Worm (Caenorhabditis elegans): ENCODE results near the gene F59B1.8.

F59B1.8 gene

DNA sequence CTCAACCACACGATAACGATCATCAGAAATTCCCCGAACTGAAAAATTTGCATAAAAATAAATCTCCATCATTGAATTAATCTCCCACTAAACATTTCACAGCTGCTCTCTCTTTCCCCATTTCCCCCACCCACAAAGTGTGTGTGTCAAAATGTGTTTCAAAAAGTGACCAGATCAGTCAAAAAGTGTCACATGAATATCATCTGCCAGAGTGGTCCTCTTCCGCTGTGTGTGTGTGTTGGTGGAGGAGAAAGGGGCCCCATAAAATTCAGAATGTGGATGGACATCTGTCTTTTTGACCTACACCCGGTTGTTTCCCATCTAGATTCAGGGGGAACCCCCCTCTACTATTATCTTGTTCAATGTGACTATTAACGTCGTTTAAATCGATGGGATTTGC lies 33.2 kb upstream of the F59B1.8 start:
- peak; percentile 41 for TF ChIP-seq hlh-11 (tag; optimal IDR thresholded peaks at IDR 0.05)
- peak; percentile 45 for TF ChIP-seq hlh-30 (tag; optimal IDR thresholded peaks at IDR 0.05; ENCODE audit: insufficient read depth)
- no peak for TF ChIP-seq ceh-32 (tag; optimal IDR thresholded peaks at IDR 0.05; ENCODE audit: poor library complexity)
- TF ChIP-seq nhr-11 (tag; optimal IDR thresholded peaks at IDR 0.05), result peak; percentile 16
- no peak for TF ChIP-seq ama-1 (optimal IDR thresholded peaks at IDR 0.05)

DNA sequence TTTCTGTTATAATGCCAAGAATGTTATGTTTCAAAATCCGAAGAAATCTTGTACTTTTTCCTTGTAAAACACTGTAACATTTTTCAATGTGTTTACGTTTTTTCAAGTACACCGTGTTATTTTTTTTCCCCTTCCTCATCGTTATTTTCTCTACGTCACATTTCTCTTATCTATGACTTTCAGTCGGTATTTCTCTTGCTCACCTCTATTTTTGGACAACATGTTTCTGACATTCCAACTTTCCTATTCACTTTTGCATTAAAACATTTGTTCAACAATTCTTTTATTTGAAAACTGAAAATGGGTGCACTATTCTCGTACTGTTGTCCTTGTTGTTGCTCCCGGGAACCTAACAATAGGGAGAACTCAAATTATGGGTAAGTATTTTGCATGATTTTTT lies 29.0 kb upstream of the F59B1.8 start, which contains the start of gene pals-33:
Gene pals-33, plus strand, starts transcription at position 301 of the 400 bp plus-strand sequence.
- TF ChIP-seq egl-27 (tag; optimal IDR thresholded peaks at IDR 0.05) (no peak), attf-4 (tag; optimal IDR thresholded peaks at IDR 0.05) (no peak), aha-1 (tag) (peak; percentile 27), zip-2 (tag; optimal IDR thresholded peaks at IDR 0.05) (no peak), lin-1 (GFP tag; IDR thresholded peaks at IDR 0.05) (no peak), daf-16 (GFP tag; optimal IDR thresholded peaks at IDR 0.05) (no peak), daf-16 (tag; optimal IDR thresholded peaks at IDR 0.05) (peak; percentile 56)

- TF ChIP-seq nhr-28 (tag; optimal IDR thresholded peaks at IDR 0.05) (no peak), nhr-102 (tag; optimal IDR thresholded peaks at IDR 0.05) (no peak), ZK337.2 (GFP tag; IDR thresholded peaks at IDR 0.05) (no peak), ctbp-1 (GFP tag; IDR thresholded peaks at IDR 0.05) (no peak), set-16 (GFP tag; IDR thresholded peaks at IDR 0.05) (no peak), zfp-3 (GFP tag; conservative IDR thresholded peaks at IDR 0.05) (no peak), T26A8.4 (GFP tag; IDR thresholded peaks at IDR 0.05) (no peak), egl-43 (GFP tag; IDR thresholded peaks at IDR 0.05) (no peak), dmd-9 (GFP tag; IDR thresholded peaks at IDR 0.05) (no peak), ceh-20 (GFP tag; IDR thresholded peaks at IDR 0.05) (no peak), nhr-77 (tag; optimal IDR thresholded peaks at IDR 0.05) (no peak)
Measured at ce11 chrV:3670499-3670898, 26.5 kb upstream of the F59B1.8 start, which contains the start of gene Y39H10B.3. Gene Y39H10B.3 (plus strand): TSS chrV:3670799.

- no peak for TF ChIP-seq ctbp-1 (GFP tag; IDR thresholded peaks at IDR 0.05)
- no peak for TF ChIP-seq nhr-42 (GFP tag; IDR thresholded peaks at IDR 0.05)
- no peak for TF ChIP-seq dmd-9 (GFP tag; IDR thresholded peaks at IDR 0.05)
- no peak for TF ChIP-seq F44E2.7 (GFP tag; IDR thresholded peaks at IDR 0.05)
- TF ChIP-seq Y5F2A.4 (GFP tag; optimal IDR thresholded peaks at IDR 0.05), result no peak
- no peak for TF ChIP-seq daf-16 (GFP tag; optimal IDR thresholded peaks at IDR 0.05)
- peak; percentile 42 for TF ChIP-seq daf-16 (tag; optimal IDR thresholded peaks at IDR 0.05)
- TF ChIP-seq F49E8.2 (tag; optimal IDR thresholded peaks at IDR 0.05; ENCODE audit: borderline replicate concordance), result no peak
Measured at ce11 chrV:3668464-3668863, 24.4 kb upstream of the F59B1.8 start, which contains the start of gene Y39H10B.2. Gene Y39H10B.2 (plus strand): TSS chrV:3668764.

- TF ChIP-seq nhr-48 (tag; optimal IDR thresholded peaks at IDR 0.05), result no peak
- no peak for TF ChIP-seq hlh-11 (tag; optimal IDR thresholded peaks at IDR 0.05)
- TF ChIP-seq daf-19 (GFP tag; conservative IDR thresholded peaks at IDR 0.05), result no peak
- TF ChIP-seq daf-8 (GFP tag; IDR thresholded peaks at IDR 0.05), result no peak
- TF ChIP-seq madf-5 (GFP tag; IDR thresholded peaks at IDR 0.05), result no peak
- TF ChIP-seq F44E2.7 (GFP tag; IDR thresholded peaks at IDR 0.05), result no peak
- no peak for TF ChIP-seq nhr-10 (tag; optimal IDR thresholded peaks at IDR 0.05)
- TF ChIP-seq ztf-7 (tag; optimal IDR thresholded peaks at IDR 0.05), result no peak
- no peak for TF ChIP-seq ces-1 (GFP tag; optimal IDR thresholded peaks at IDR 0.05)
- TF ChIP-seq nhr-77 (tag; optimal IDR thresholded peaks at IDR 0.05), result no peak
- no peak for TF ChIP-seq unc-62 (GFP tag; optimal IDR thresholded peaks at IDR 0.05 in 1 of 2)
- TF ChIP-seq unc-62 (tag; optimal IDR thresholded peaks at IDR 0.05), result no peak
- no peak for TF ChIP-seq lin-1 (GFP tag; IDR thresholded peaks at IDR 0.05)
- no peak for TF ChIP-seq zip-11 (GFP tag; IDR thresholded peaks at IDR 0.05)
- no peak for TF ChIP-seq F26F4.8 (GFP tag; conservative IDR thresholded peaks at IDR 0.05)
- no peak for TF ChIP-seq ctbp-1 (GFP tag; IDR thresholded peaks at IDR 0.05)
- no peak for TF ChIP-seq mxl-3 (GFP tag; optimal IDR thresholded peaks at IDR 0.05)
- TF ChIP-seq ZK337.2 (GFP tag; IDR thresholded peaks at IDR 0.05), result no peak
- TF ChIP-seq tag-97 (GFP tag; IDR thresholded peaks at IDR 0.05), result no peak
Measured at ce11 chrV:3666887-3667286, 22.8 kb upstream of the F59B1.8 start, which contains the start of gene str-113. Gene str-113 (minus strand): TSS chrV:3666987.

Measured in whole organism, L4 larva.